Worm (Caenorhabditis elegans): ENCODE results near the gene wrm-1.
A peak's percentile ranks its signal among the peaks of the same experiment; 100 is the strongest.

wrm-1 gene

DNA sequence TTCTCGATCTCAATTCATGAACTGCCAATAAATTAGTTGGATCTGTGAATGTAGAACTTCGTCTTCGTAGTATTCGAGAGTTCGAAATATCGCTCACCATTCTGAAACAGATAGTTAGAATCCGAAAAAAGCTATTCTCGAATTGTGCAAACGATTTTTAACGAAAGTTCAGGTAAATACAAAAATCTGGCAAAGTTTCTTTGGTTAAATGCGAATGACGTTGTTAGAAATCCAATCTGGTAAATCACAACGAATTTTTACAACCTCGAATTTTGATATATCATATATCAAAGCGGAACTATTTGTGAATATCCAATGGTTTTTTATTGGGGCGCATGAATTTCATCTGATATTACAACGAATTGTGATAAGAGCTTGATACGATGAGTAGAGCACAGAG is 13.4 kb upstream of the wrm-1 start, which contains the start of gene hpo-28:
hpo-28 (minus strand) TSS at position 101 of the 400 bp plus-strand sequence.
- no peak for TF ChIP-seq ztf-23 (GFP tag; IDR thresholded peaks at IDR 0.05)
- no peak for TF ChIP-seq klf-2 (GFP tag; conservative IDR thresholded peaks at IDR 0.05)
- no peak for TF ChIP-seq T22C8.4 (GFP tag; IDR thresholded peaks at IDR 0.05)
- TF ChIP-seq ref-1 (GFP tag; conservative IDR thresholded peaks at IDR 0.05), result no peak
- no peak for TF ChIP-seq flt-1 (GFP tag; IDR thresholded peaks at IDR 0.05)
- no peak for TF ChIP-seq cog-1 (tag; optimal IDR thresholded peaks at IDR 0.05)
- TF ChIP-seq med-1 (GFP tag; optimal IDR thresholded peaks at IDR 0.05; ENCODE audit: insufficient read depth), result no peak
- TF ChIP-seq ztf-29 (GFP tag; IDR thresholded peaks at IDR 0.05), result no peak
- TF ChIP-seq tab-1 (GFP tag; IDR thresholded peaks at IDR 0.05), result no peak

DNA sequence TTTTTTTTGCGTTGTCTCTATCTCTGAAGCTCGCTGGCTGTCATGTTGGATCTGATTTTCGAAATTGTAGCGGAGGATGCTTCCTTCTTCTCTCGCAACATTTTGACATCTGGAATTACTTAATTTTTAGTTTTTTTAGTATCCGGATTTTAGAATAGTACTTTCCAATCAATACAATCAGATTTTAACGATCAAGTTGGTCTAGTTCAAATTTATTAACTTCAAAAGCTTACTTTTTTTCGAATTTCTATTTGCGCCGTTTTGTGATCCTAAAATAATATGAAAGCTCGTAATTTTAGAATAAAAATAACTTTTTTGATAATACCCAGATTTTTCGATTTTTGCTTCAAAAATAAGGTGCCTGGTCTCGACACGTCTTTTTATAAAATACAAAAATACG is 12.6 kb upstream of the wrm-1 start, which contains the start of gene B0336.12:
B0336.12 (minus strand) TSS at position 101 of the 400 bp plus-strand sequence.
- no peak for TF ChIP-seq ztf-29 (GFP tag; IDR thresholded peaks at IDR 0.05)
- TF ChIP-seq cog-1 (tag; optimal IDR thresholded peaks at IDR 0.05), result no peak
- no peak for TF ChIP-seq T22C8.4 (GFP tag; IDR thresholded peaks at IDR 0.05)
- no peak for TF ChIP-seq flt-1 (GFP tag; IDR thresholded peaks at IDR 0.05)
- TF ChIP-seq tab-1 (GFP tag; IDR thresholded peaks at IDR 0.05), result no peak
- TF ChIP-seq med-1 (GFP tag; optimal IDR thresholded peaks at IDR 0.05; ENCODE audit: insufficient read depth), result no peak
- TF ChIP-seq ref-1 (GFP tag; conservative IDR thresholded peaks at IDR 0.05), result no peak
- TF ChIP-seq ztf-23 (GFP tag; IDR thresholded peaks at IDR 0.05), result no peak
- no peak for TF ChIP-seq klf-2 (GFP tag; conservative IDR thresholded peaks at IDR 0.05)

DNA sequence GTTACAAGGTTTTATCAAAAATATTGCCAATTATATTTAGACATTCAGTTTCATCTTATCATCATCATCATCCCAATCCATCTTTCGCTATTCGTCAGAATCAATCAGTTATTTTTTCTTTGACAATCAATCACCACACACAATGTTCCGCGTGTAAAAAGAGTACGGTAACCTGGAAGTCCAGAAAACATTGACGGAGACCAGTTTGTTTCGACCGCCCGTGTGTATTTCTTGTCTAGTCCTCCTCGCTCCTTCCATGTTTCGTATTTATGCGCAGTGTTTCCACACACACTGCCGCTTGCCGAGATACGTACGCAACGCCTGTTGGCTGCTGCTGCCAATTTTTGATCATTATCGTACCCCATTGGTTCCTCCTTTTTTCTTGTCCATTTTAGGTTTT is 12.0 kb upstream of the wrm-1 start:
- TF ChIP-seq cog-1 (tag; optimal IDR thresholded peaks at IDR 0.05) (no peak), flt-1 (GFP tag; IDR thresholded peaks at IDR 0.05) (no peak), ref-1 (GFP tag; conservative IDR thresholded peaks at IDR 0.05) (no peak), T22C8.4 (GFP tag; IDR thresholded peaks at IDR 0.05) (no peak), med-1 (GFP tag; optimal IDR thresholded peaks at IDR 0.05; ENCODE audit: insufficient read depth) (no peak), klf-2 (GFP tag; conservative IDR thresholded peaks at IDR 0.05) (no peak), ztf-29 (GFP tag; IDR thresholded peaks at IDR 0.05) (no peak), ztf-23 (GFP tag; IDR thresholded peaks at IDR 0.05) (no peak), tab-1 (GFP tag; IDR thresholded peaks at IDR 0.05) (no peak)

DNA sequence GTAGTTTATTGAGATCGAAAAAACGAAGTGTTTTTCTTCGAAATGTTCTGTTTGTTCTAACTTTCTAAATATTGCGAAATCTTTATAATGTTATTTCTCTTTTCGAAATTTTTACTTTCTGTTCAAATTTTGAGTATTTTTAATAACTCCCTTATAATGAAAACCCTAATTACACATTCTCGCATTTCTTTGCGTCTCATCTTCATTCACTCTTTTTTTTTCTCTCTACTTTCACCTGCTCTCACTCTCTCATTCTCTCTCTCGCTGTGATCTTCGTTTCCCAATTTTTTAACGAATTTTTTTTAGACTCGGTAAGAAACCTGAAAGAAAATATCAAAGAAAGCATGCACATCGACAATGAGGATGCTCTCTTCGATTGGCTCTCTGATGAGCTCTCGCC is 11.4 kb upstream of the wrm-1 start, which contains the start of gene rbm-26:
rbm-26 (plus strand) TSS at position 301 of the 400 bp plus-strand sequence.
- no peak for TF ChIP-seq klf-2 (GFP tag; conservative IDR thresholded peaks at IDR 0.05)
- TF ChIP-seq tab-1 (GFP tag; IDR thresholded peaks at IDR 0.05), result no peak
- TF ChIP-seq flt-1 (GFP tag; IDR thresholded peaks at IDR 0.05), result no peak
- TF ChIP-seq med-1 (GFP tag; optimal IDR thresholded peaks at IDR 0.05; ENCODE audit: insufficient read depth), result no peak
- TF ChIP-seq ztf-23 (GFP tag; IDR thresholded peaks at IDR 0.05), result no peak
- no peak for TF ChIP-seq T22C8.4 (GFP tag; IDR thresholded peaks at IDR 0.05)
- TF ChIP-seq cog-1 (tag; optimal IDR thresholded peaks at IDR 0.05), result no peak
- no peak for TF ChIP-seq ref-1 (GFP tag; conservative IDR thresholded peaks at IDR 0.05)
- TF ChIP-seq ztf-29 (GFP tag; IDR thresholded peaks at IDR 0.05), result no peak

DNA sequence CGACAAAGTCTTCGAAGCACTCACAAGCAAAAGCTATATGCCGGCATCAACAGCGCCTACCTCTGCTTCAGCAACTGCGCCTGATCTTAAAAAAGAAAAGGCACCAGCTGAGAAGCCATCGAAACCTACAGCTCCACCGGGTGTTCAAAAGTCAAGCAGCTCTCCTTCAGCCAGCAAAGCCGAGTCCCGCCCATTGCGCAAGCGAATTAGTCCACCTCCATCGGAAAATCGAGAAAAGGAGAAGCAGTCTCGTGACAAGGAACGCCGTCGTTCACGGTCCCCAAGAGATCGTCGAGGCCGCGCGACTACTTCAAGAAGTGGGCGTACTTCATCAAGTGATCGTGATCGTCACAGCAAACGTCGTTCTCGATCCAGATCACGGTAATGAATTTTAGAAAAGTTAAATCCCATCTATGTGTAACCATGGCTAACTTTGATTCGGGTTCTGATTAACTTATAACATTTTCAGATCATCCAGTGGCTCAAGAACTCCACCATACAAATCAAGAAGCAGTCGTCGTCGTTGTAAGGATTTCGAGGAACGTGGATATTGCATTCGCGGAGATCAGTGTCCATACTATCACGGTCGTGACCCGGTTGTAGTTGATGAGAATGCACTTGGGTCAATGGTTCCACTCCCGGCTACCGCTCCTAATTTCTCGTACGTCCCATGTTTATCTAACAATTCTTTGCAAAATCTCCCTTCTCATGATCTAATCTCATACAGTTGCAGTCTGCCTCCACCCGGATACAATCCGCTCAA is 10.6 kb upstream of the wrm-1 start:
- TF ChIP-seq tab-1 (GFP tag; IDR thresholded peaks at IDR 0.05) (no peak), cog-1 (tag; optimal IDR thresholded peaks at IDR 0.05) (no peak), flt-1 (GFP tag; IDR thresholded peaks at IDR 0.05) (no peak), T22C8.4 (GFP tag; IDR thresholded peaks at IDR 0.05) (no peak), med-1 (GFP tag; optimal IDR thresholded peaks at IDR 0.05; ENCODE audit: insufficient read depth) (no peak), klf-2 (GFP tag; conservative IDR thresholded peaks at IDR 0.05) (no peak), ztf-23 (GFP tag; IDR thresholded peaks at IDR 0.05) (no peak), ztf-29 (GFP tag; IDR thresholded peaks at IDR 0.05) (no peak), ref-1 (GFP tag; conservative IDR thresholded peaks at IDR 0.05) (no peak)

ce11 chrIII:5714230-5714983 is 8.2 kb upstream of the wrm-1 start, which contains the start of gene arf-1:
Gene arf-1, plus strand, starts transcription at chrIII:5714886.
- TF ChIP-seq ztf-23 (GFP tag; IDR thresholded peaks at IDR 0.05) (no peak), flt-1 (GFP tag; IDR thresholded peaks at IDR 0.05) (no peak), ztf-29 (GFP tag; IDR thresholded peaks at IDR 0.05) (no peak), T22C8.4 (GFP tag; IDR thresholded peaks at IDR 0.05) (no peak), ref-1 (GFP tag; conservative IDR thresholded peaks at IDR 0.05) (no peak), med-1 (GFP tag; optimal IDR thresholded peaks at IDR 0.05; ENCODE audit: insufficient read depth) (no peak), cog-1 (tag; optimal IDR thresholded peaks at IDR 0.05) (no peak), klf-2 (GFP tag; conservative IDR thresholded peaks at IDR 0.05) (no peak), tab-1 (GFP tag; IDR thresholded peaks at IDR 0.05) (no peak)

DNA sequence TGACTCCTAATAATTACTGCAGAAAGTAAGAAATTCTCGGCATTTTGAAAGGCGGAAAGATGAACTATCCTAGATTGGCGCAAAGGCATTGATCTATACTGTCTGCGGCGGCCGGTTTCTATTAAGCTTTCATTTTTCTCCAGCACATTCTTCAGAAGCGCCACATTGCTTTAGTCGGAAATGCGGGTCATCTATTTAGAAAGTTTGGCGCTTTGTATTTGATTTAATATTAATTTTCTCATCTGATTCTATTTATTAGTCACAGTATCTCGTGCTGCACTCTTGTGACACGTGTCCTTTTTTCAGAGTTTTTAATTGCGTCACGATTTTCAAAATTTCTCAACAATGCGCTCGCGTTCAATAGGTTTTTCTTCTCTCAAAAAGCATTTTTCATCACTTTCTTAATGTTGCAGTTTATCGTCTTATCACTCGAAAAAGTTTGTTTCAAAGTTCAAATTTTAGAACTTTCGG is 7.6 kb upstream of the wrm-1 start:
- TF ChIP-seq tab-1 (GFP tag; IDR thresholded peaks at IDR 0.05) (no peak), flt-1 (GFP tag; IDR thresholded peaks at IDR 0.05) (peak; percentile 15; the same call in 1 of the 2 replicates)

ce11 chrIII:5715467-5715866 is 7.2 kb upstream of the wrm-1 start:
- TF ChIP-seq ztf-23 (GFP tag; IDR thresholded peaks at IDR 0.05) (peak; percentile 55; the same call in 1 of the 2 replicates), med-1 (GFP tag; optimal IDR thresholded peaks at IDR 0.05; ENCODE audit: insufficient read depth) (no peak), tab-1 (GFP tag; IDR thresholded peaks at IDR 0.05) (no peak), cog-1 (tag; optimal IDR thresholded peaks at IDR 0.05) (peak; percentile 77), T22C8.4 (GFP tag; IDR thresholded peaks at IDR 0.05) (no peak), ztf-29 (GFP tag; IDR thresholded peaks at IDR 0.05) (peak; percentile 32; the same call in 1 of the 2 replicates), ref-1 (GFP tag; conservative IDR thresholded peaks at IDR 0.05) (no peak), klf-2 (GFP tag; conservative IDR thresholded peaks at IDR 0.05) (no peak), flt-1 (GFP tag; IDR thresholded peaks at IDR 0.05) (0 out of 2 replicates have a peak, but pooled peaks have one; percentile 34)
